Worm (Caenorhabditis elegans): Measurements from ENCODE around the gene zfp-1.

DNA sequence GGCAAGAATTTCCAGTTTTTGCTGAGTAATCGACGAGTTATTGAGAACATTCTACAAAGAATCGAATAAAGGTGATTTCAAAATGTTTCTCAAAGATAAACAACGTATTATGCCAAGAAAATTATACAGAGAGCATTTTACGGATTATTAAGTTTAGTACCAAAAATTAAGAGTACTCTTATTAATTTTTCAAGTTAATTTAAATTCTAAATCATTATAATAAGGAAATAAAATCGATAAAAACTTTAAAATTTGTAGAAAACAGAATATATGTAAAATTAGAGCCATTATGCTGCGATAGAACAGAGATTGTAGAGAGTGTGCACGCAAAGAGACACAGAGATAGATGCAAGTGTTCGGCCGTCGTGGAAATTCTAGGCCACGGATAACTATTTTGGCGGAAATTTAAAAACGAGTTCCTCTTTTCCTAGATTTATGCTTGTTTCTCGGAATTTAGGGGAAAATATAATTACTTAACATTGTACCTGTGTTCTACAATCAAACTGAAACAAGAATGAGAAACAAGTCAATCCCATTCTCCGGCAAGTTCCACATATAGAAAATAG lies 59.2 kb downstream of the zfp-1 start, which contains the start of gene F44E2.9:
- TF ChIP-seq him-1 (tag; optimal IDR thresholded peaks at IDR 0.05) (no peak), dao-5 (tag; optimal IDR thresholded peaks at IDR 0.05) (no peak)
